Fruit fly (Drosophila melanogaster): Measurements from ENCODE around the gene Alr.

Gene Alr

dm6 chrX:19744003-19744488, 4.1 kb upstream of the Alr start, which contains the start of the genes CG18809, COX6B, CG33932 and Rpp20 (continued):
- TF ChIP-seq CG17912 (GFP tag; optimal IDR thresholded peaks at IDR 0.05), result peak; percentile 52
- TF ChIP-seq luna (GFP tag; optimal IDR thresholded peaks at IDR 0.05), result peak; percentile 56
- TF ChIP-seq chn (GFP tag; optimal IDR thresholded peaks at IDR 0.05), result peak; percentile 39
- TF ChIP-seq CG2889 (GFP tag; IDR thresholded peaks at IDR 0.05), result no peak
- no peak for TF ChIP-seq CG10959 (GFP tag; IDR thresholded peaks at IDR 0.05)
- TF ChIP-seq CG5953 (GFP tag; IDR thresholded peaks at IDR 0.05), result 0 out of 2 replicates have a peak, but pooled peaks have one; percentile 11
- peak; percentile 53 for TF ChIP-seq onecut (GFP tag; IDR thresholded peaks at IDR 0.05)
- TF ChIP-seq Dll (GFP tag; IDR thresholded peaks at IDR 0.05; ENCODE audit: partially characterized antibody), result peak; percentile 86
- no peak for TF ChIP-seq cad (GFP tag; optimal IDR thresholded peaks at IDR 0.05)
- TF ChIP-seq NC2β (GFP tag; optimal IDR thresholded peaks at IDR 0.05), result peak; percentile 86
- TF ChIP-seq Ravus (GFP tag; IDR thresholded peaks at IDR 0.05), result no peak
- TF ChIP-seq sug (tag; optimal IDR thresholded peaks at IDR 0.05), result peak; percentile 59
- no peak for TF ChIP-seq Ssrp (tag; optimal IDR thresholded peaks at IDR 0.05)
- 0 out of 3 replicates have a peak, but pooled peaks have one; percentile 48 for TF ChIP-seq Optix (GFP tag; IDR thresholded peaks at IDR 0.05)
- no peak for TF ChIP-seq Asciz (GFP tag; optimal IDR thresholded peaks at IDR 0.05)
- TF ChIP-seq CG7987 (GFP tag; optimal IDR thresholded peaks at IDR 0.05), result peak; percentile 11
- no peak for TF ChIP-seq br (optimal IDR thresholded peaks at IDR 0.05)
- no peak for TF ChIP-seq otp (GFP tag; IDR thresholded peaks at IDR 0.05)
- TF ChIP-seq lab (GFP tag; optimal IDR thresholded peaks at IDR 0.05), result peak; percentile 80
- no peak for TF ChIP-seq CG17568 (GFP tag; optimal IDR thresholded peaks at IDR 0.05)
- peak; percentile 60 for TF ChIP-seq Dad (GFP tag; optimal IDR thresholded peaks at IDR 0.05)
- TF ChIP-seq yki (optimal IDR thresholded peaks at IDR 0.05), result no peak
- peak; percentile 83 for TF ChIP-seq pho (GFP tag; optimal IDR thresholded peaks at IDR 0.05)
- 0 out of 2 replicates have a peak, but pooled peaks have one; percentile 26 for TF ChIP-seq CG9215 (GFP tag; IDR thresholded peaks at IDR 0.05)
- TF ChIP-seq CG11504 (tag; optimal IDR thresholded peaks at IDR 0.05), result no peak
- TF ChIP-seq CG2712 (tag; optimal IDR thresholded peaks at IDR 0.05), result peak; percentile 61
- TF ChIP-seq CG5180 (GFP tag; optimal IDR thresholded peaks at IDR 0.05), result no peak
- TF ChIP-seq Med (GFP tag), result peak; percentile 96
- no peak for TF ChIP-seq fd96Cb (tag; optimal IDR thresholded peaks at IDR 0.05)
- TF ChIP-seq E2f1 (GFP tag; IDR thresholded peaks at IDR 0.05), result no peak
- TF ChIP-seq vfl (GFP tag; optimal IDR thresholded peaks at IDR 0.05), result peak; percentile 85
- TF ChIP-seq CkIIα-i1 (GFP tag; IDR thresholded peaks at IDR 0.05), result no peak
- peak in 1 of 3 experiments; percentile 54 for TF ChIP-seq Stat92E (GFP tag; optimal IDR thresholded peaks at IDR 0.05)
- TF ChIP-seq CG30403 (GFP tag; optimal IDR thresholded peaks at IDR 0.05), result peak; percentile 61
- TF ChIP-seq bowl (GFP tag; IDR thresholded peaks at IDR 0.05), result no peak
- TF ChIP-seq aop (GFP tag; IDR thresholded peaks at IDR 0.05), result peak; percentile 50; the same call in 1 of the 2 replicates
- peak; percentile 56 for TF ChIP-seq Atf3 (GFP tag; optimal IDR thresholded peaks at IDR 0.05)
- TF ChIP-seq CG34422 (GFP tag; IDR thresholded peaks at IDR 0.05), result peak; percentile 80
- TF ChIP-seq TFAM (GFP tag; optimal IDR thresholded peaks at IDR 0.05), result no peak
- peak; percentile 52 for TF ChIP-seq CG8924 (tag; optimal IDR thresholded peaks at IDR 0.05)
- TF ChIP-seq gce (GFP tag; IDR thresholded peaks at IDR 0.05), result 0 out of 3 replicates have a peak, but pooled peaks have one; percentile 46
- TF ChIP-seq E2f2 (GFP tag; IDR thresholded peaks at IDR 0.05), result peak; percentile 60
- no peak for TF ChIP-seq CG7357 (GFP tag; IDR thresholded peaks at IDR 0.05)
- no peak for TF ChIP-seq oc (tag; optimal IDR thresholded peaks at IDR 0.05)
- TF ChIP-seq schlank (tag; optimal IDR thresholded peaks at IDR 0.05), result peak; percentile 51
- TF ChIP-seq abd-A (tag; optimal IDR thresholded peaks at IDR 0.05), result no peak
- TF ChIP-seq az2 (GFP tag; optimal IDR thresholded peaks at IDR 0.05), result peak; percentile 32
- TF ChIP-seq Hmx (GFP tag; optimal IDR thresholded peaks at IDR 0.05), result no peak
- no peak for TF ChIP-seq Elba2 (GFP tag; optimal IDR thresholded peaks at IDR 0.05)
- TF ChIP-seq CG1529 (GFP tag; optimal IDR thresholded peaks at IDR 0.05), result no peak
- TF ChIP-seq CG1602 (GFP tag; optimal IDR thresholded peaks at IDR 0.05), result peak; percentile 40
- peak; percentile 21 for TF ChIP-seq Hr3 (GFP tag; optimal IDR thresholded peaks at IDR 0.05)
